Fruit fly (Drosophila melanogaster) whole organism, embryonic: ENCODE results near the gene Socs36E.

Source experiments
- ATbp ChIP-seq: fragments of 200-800 bp; sonication (Bioruptor generic); optimal IDR thresholded peaks from 2 replicates; lab custom pipeline; 2017; ENCODE audit warnings: missing biosample characterization, mild to moderate bottlenecking, missing genetic modification characterization, missing genetic modification reagents
- CG10209 ChIP-seq: fragments of 200-800 bp; sonication (Bioruptor generic); optimal IDR thresholded peaks from 3 replicates; lab custom pipeline; 2017; ENCODE audit warnings: missing biosample characterization, mild to moderate bottlenecking, missing genetic modification characterization, missing genetic modification reagents
- CG10267 ChIP-seq: fragments of 200-800 bp; sonication (Bioruptor generic); optimal IDR thresholded peaks from 2 replicates; lab custom pipeline; 2018; ENCODE audit warnings: missing biosample characterization, mild to moderate bottlenecking, missing genetic modification characterization, moderate library complexity
- CG11247 ChIP-seq: fragments of 200-800 bp; sonication (Bioruptor generic); IDR thresholded peaks from 2 replicates; pipeline ENCODE4 v1.3.6; 2022; ENCODE audit warnings: missing biosample characterization, missing genetic modification characterization
- CG12942 ChIP-seq: fragments of 200-800 bp; sonication (Bioruptor generic); optimal IDR thresholded peaks from 3 replicates; lab custom pipeline; 2016; ENCODE audit warnings: missing biosample characterization, missing genetic modification characterization
- CG13123 ChIP-seq: fragments of 200-800 bp; sonication (Bioruptor generic); optimal IDR thresholded peaks from 2 replicates; lab custom pipeline; 2016; ENCODE audit warnings: missing biosample characterization, missing genetic modification characterization
- CG13296 ChIP-seq: fragments of 200-800 bp; sonication (Bioruptor generic); optimal IDR thresholded peaks from 3 replicates; lab custom pipeline; 2018; ENCODE audit warnings: missing biosample characterization, mild to moderate bottlenecking, missing genetic modification characterization
- CG14667 ChIP-seq: fragments of 200-800 bp; sonication (Bioruptor generic); IDR thresholded peaks from 2 replicates; pipeline ENCODE4 v1.3.6; 2022; ENCODE audit warnings: missing biosample characterization, missing genetic modification characterization
- CG15011 ChIP-seq: fragments of 200-800 bp; sonication (Bioruptor generic); optimal IDR thresholded peaks from 3 replicates; lab custom pipeline; 2018; ENCODE audit warnings: missing biosample characterization, mild to moderate bottlenecking, missing genetic modification characterization
- CG17829 ChIP-seq: fragments of 200-800 bp; optimal IDR thresholded peaks from 2 replicates; lab custom pipeline; 2019; ENCODE audit warnings: missing biosample characterization, mild to moderate bottlenecking, missing genetic modification characterization, moderate library complexity
- CG1832 ChIP-seq: fragments of 200-800 bp; sonication (Bioruptor generic); optimal IDR thresholded peaks from 2 replicates; lab custom pipeline; 2017; ENCODE audit warnings: missing biosample characterization, mild to moderate bottlenecking, missing genetic modification characterization, inconsistent platforms
- CG2199 ChIP-seq: fragments of 200-800 bp; sonication (Bioruptor generic); IDR thresholded peaks from 3 replicates; pipeline ENCODE4 v1.3.6; 2022; ENCODE audit warnings: missing biosample characterization, missing genetic modification characterization
- CG33213 ChIP-seq: fragments of 200-800 bp; sonication (Bioruptor generic); optimal IDR thresholded peaks from 3 replicates; lab custom pipeline; 2016; ENCODE audit warnings: missing biosample characterization, missing genetic modification characterization
- CG3995 ChIP-seq: fragments of 200-800 bp; sonication (Bioruptor generic); optimal IDR thresholded peaks from 3 replicates; lab custom pipeline; 2016; ENCODE audit warnings: missing biosample characterization, missing genetic modification characterization
- CG6175 ChIP-seq: fragments of 200-800 bp; sonication (Bioruptor generic); IDR thresholded peaks from 3 replicates; pipeline ENCODE4 v1.3.6; 2022; ENCODE audit warnings: missing biosample characterization, missing genetic modification characterization
- CG6813 ChIP-seq: fragments of 200-800 bp; sonication (Bioruptor generic); optimal IDR thresholded peaks from 2 replicates; lab custom pipeline; 2017; ENCODE audit warnings: missing biosample characterization, missing genetic modification characterization, mild to moderate bottlenecking, moderate library complexity, missing genetic modification reagents
- CG7745 ChIP-seq: fragments of 200-800 bp; sonication (Bioruptor generic); optimal IDR thresholded peaks from 2 replicates; lab custom pipeline; 2018; ENCODE audit warnings: missing biosample characterization, mild to moderate bottlenecking, missing genetic modification characterization, moderate library complexity
- CG9437 ChIP-seq: fragments of 200-800 bp; sonication (Bioruptor generic); optimal IDR thresholded peaks from 2 replicates; lab custom pipeline; 2018; ENCODE audit warnings: missing biosample characterization, mild to moderate bottlenecking, missing genetic modification characterization
- CG9876 ChIP-seq: fragments of 200-800 bp; sonication (Bioruptor generic); optimal IDR thresholded peaks from 2 replicates; lab custom pipeline; 2016; ENCODE audit warnings: missing biosample characterization, missing genetic modification characterization
- D19B ChIP-seq: fragments of 200-800 bp; sonication (Bioruptor generic); optimal IDR thresholded peaks from 2 replicates; lab custom pipeline; 2017; ENCODE audit warnings: missing biosample characterization, mild to moderate bottlenecking, missing genetic modification characterization
- Fer2 ChIP-seq: fragments of 200-800 bp; sonication (Bioruptor generic); optimal IDR thresholded peaks from 2 replicates; lab custom pipeline; 2018; ENCODE audit warnings: missing biosample characterization, mild to moderate bottlenecking, missing genetic modification characterization, moderate library complexity
- HLH54F ChIP-seq: fragments of 200-800 bp; sonication (Bioruptor generic); optimal IDR thresholded peaks from 3 replicates; lab custom pipeline; 2016; ENCODE audit warnings: missing biosample characterization, missing genetic modification characterization
- HLHmδ ChIP-seq: fragments of 200-800 bp; sonication (Bioruptor generic); optimal IDR thresholded peaks from 2 replicates; lab custom pipeline; 2018; ENCODE audit warnings: missing biosample characterization, mild to moderate bottlenecking, missing genetic modification characterization, moderate library complexity
- Hand ChIP-seq: fragments of 200-800 bp; sonication (Bioruptor generic); optimal IDR thresholded peaks from 2 replicates; lab custom pipeline; 2017; ENCODE audit warnings: mild to moderate bottlenecking, missing biosample characterization, missing genetic modification reagents, missing genetic modification characterization
- HmgZ ChIP-seq: fragments of 200-800 bp; sonication (Bioruptor generic); optimal IDR thresholded peaks from 2 replicates; lab custom pipeline; 2018; ENCODE audit warnings: missing biosample characterization, mild to moderate bottlenecking, missing genetic modification characterization
- Hr51 ChIP-seq, 2 experiments: fragments of 200-800 bp; sonication (Bioruptor generic); optimal IDR thresholded peaks; 2 replicates in 1 of 2; 3 replicates in 1 of 2; lab custom pipeline; 2016 to 2018; ENCODE audit warnings: missing biosample characterization in 2 of 2, missing genetic modification characterization in 2 of 2, mild to moderate bottlenecking in 1 of 2, moderate library complexity in 1 of 2
- Lim3 ChIP-seq: fragments of 200-800 bp; sonication (Bioruptor generic); IDR thresholded peaks from 2 replicates; pipeline ENCODE4 v1.3.6; 2022; ENCODE audit warnings: missing biosample characterization, missing genetic modification characterization
- NC2α ChIP-seq: fragments of 200-800 bp; sonication (Bioruptor generic); optimal IDR thresholded peaks from 2 replicates; lab custom pipeline; 2016; ENCODE audit warnings: missing biosample characterization, missing genetic modification characterization
- Opbp ChIP-seq: fragments of 200-800 bp; sonication (Bioruptor generic); IDR thresholded peaks from 3 replicates; pipeline ENCODE4 v1.3.6; 2022; ENCODE audit warnings: missing biosample characterization, missing genetic modification characterization; ENCODE audit not compliant: partially characterized antibody
- aop ChIP-seq: fragments of 200-800 bp; sonication (Bioruptor generic); IDR thresholded peaks from 2 replicates; pipeline ENCODE4 v1.3.6; 2022; ENCODE audit warnings: missing biosample characterization, missing genetic modification characterization
- btn ChIP-seq: fragments of 200-800 bp; sonication (Bioruptor generic); optimal IDR thresholded peaks from 2 replicates; lab custom pipeline; 2016; ENCODE audit warnings: missing biosample characterization, missing genetic modification characterization
- caup ChIP-seq: fragments of 200-800 bp; sonication (Bioruptor generic); optimal IDR thresholded peaks from 3 replicates; lab custom pipeline; 2017; ENCODE audit warnings: missing biosample characterization, mild to moderate bottlenecking, missing genetic modification characterization, moderate library complexity; ENCODE audit not compliant: severe bottlenecking
- chm ChIP-seq: fragments of 200-800 bp; sonication (Bioruptor generic); IDR thresholded peaks from 2 replicates; pipeline ENCODE4 v1.3.6; 2022; ENCODE audit warnings: missing biosample characterization, missing genetic modification characterization
- dpn ChIP-seq, 2 experiments: fragments of 200-800 bp; sonication (Bioruptor generic); optimal IDR thresholded peaks; 3 replicates each; lab custom pipeline; 2016; ENCODE audit warnings: missing biosample characterization in 2 of 2, missing genetic modification characterization in 2 of 2
- gem ChIP-seq: fragments of 200-800 bp; sonication (Bioruptor generic); optimal IDR thresholded peaks from 2 replicates; lab custom pipeline; 2019; ENCODE audit warnings: missing biosample characterization, mild to moderate bottlenecking, missing genetic modification characterization, moderate library complexity
- grau ChIP-seq: fragments of 200-800 bp; optimal IDR thresholded peaks from 3 replicates; lab custom pipeline; 2019; ENCODE audit warnings: missing biosample characterization, mild to moderate bottlenecking, missing genetic modification characterization, moderate library complexity
- grn ChIP-seq: fragments of 200-800 bp; sonication (Bioruptor generic); optimal IDR thresholded peaks from 3 replicates; lab custom pipeline; 2017; ENCODE audit warnings: missing biosample characterization, missing genetic modification characterization
- gro ChIP-seq: fragments of 200-800 bp; sonication (Bioruptor generic); optimal IDR thresholded peaks from 2 replicates; lab custom pipeline; 2016; ENCODE audit warnings: missing biosample characterization, missing genetic modification characterization
- hb ChIP-seq: fragments of 200-800 bp; sonication (Bioruptor generic); IDR thresholded peaks from 3 replicates; pipeline ENCODE4 v1.3.6; 2022; ENCODE audit warnings: missing biosample characterization, missing genetic modification characterization; ENCODE audit not compliant: partially characterized antibody
- hbn ChIP-seq: fragments of 200-800 bp; sonication (Bioruptor generic); IDR thresholded peaks from 2 replicates; pipeline ENCODE4 v1.3.6; 2022; ENCODE audit warnings: missing biosample characterization, missing genetic modification characterization; ENCODE audit not compliant: partially characterized antibody
- sc ChIP-seq, 3 experiments: fragments of >200 bp in 2 of 3; fragments of 200-800 bp in 1 of 3; sonication (Bioruptor generic) in 1 of 3; optimal IDR thresholded peaks; 2 replicates in 2 of 3; 3 replicates in 1 of 3; lab custom pipeline; 2017; ENCODE audit warnings: mild to moderate bottlenecking in 1 of 3, missing biosample characterization in 1 of 3, missing genetic modification characterization in 1 of 3, missing genetic modification reagents in 1 of 3
- sna ChIP-seq: fragments of 200-800 bp; sonication (Bioruptor generic); IDR thresholded peaks from 2 replicates; pipeline ENCODE4 v1.3.6; 2022; ENCODE audit warnings: missing biosample characterization, missing genetic modification characterization; ENCODE audit not compliant: partially characterized antibody
- stwl ChIP-seq: fragments of 200-800 bp; sonication (Bioruptor generic); optimal IDR thresholded peaks from 3 replicates; lab custom pipeline; 2018; ENCODE audit warnings: missing biosample characterization, mild to moderate bottlenecking, missing genetic modification characterization, moderate library complexity
- tna ChIP-seq: fragments of 200-800 bp; sonication (Bioruptor generic); IDR thresholded peaks from 2 replicates; pipeline ENCODE4 v1.3.6; 2022; ENCODE audit warnings: missing biosample characterization, missing genetic modification characterization; ENCODE audit not compliant: partially characterized antibody
- tup ChIP-seq: fragments of 200-800 bp; sonication (Bioruptor generic); optimal IDR thresholded peaks from 2 replicates; lab custom pipeline; 2016; ENCODE audit warnings: missing biosample characterization, mild to moderate bottlenecking, missing genetic modification characterization, moderate library complexity
- unpg ChIP-seq: fragments of 200-800 bp; sonication (Bioruptor generic); optimal IDR thresholded peaks from 3 replicates; lab custom pipeline; 2018; ENCODE audit warnings: missing biosample characterization, mild to moderate bottlenecking, missing genetic modification characterization, moderate library complexity
- zf30C ChIP-seq: fragments of 200-800 bp; sonication (Bioruptor generic); optimal IDR thresholded peaks from 3 replicates; lab custom pipeline; 2018; ENCODE audit warnings: missing biosample characterization, mild to moderate bottlenecking, missing genetic modification characterization

Gene Socs36E

DNA sequence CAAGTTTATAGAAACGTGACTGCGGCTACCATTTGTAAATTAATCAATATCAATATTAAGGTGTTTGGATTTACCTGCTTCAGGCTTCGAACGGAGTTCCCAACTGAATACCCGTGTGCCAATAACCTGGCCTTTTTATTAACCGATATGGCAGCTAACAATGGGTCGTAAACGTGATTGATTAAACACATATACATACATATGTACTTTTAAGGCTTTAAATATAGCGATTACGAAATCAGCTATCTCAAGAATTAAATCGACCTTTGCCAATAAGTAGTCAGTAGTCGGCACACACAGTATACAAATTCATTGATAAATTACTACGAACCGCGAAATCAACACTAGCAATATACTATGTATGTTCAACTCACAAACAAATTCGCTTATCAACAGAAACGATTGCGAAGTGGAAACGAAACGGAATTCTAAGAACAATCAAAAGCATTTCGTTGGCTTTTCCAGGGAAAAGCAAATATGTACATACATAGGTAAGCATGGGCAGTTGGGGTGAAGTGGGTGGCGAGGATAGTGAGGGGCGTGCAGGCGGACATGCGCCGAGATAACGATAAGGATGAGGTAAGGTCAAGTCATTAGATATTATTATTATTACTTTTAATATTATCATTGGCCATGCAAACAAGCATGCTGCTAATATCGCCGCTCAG, 3.5 kb downstream of the Socs36E start (continued):
- no peak for TF ChIP-seq Opbp (GFP tag; lab: Robert Waterston, UW)
- peak; percentile 41 for TF ChIP-seq unpg
- TF ChIP-seq dpn (GFP tag; optimal IDR thresholded peaks at IDR 0.05; lab: Kevin White, UChicago): peak; percentile 14 to 36
- TF ChIP-seq HLH54F (GFP tag; lab: Kevin White, UChicago): peak; percentile 6
- no peak for TF ChIP-seq NC2α (GFP tag; lab: Kevin White, UChicago)
- peak; percentile 22 for TF ChIP-seq CG10267 (tag; lab: Kevin White, UChicago)
- TF ChIP-seq caup (GFP tag; lab: Kevin White, UChicago): peak; percentile 84
- peak; percentile 52 for TF ChIP-seq CG12942 (GFP tag; lab: Kevin White, UChicago)
- peak; percentile 71 for TF ChIP-seq CG15011
- TF ChIP-seq hb (GFP tag; lab: Robert Waterston, UW): no peak
- TF ChIP-seq CG3995 (GFP tag; lab: Kevin White, UChicago): peak; percentile 11
- peak; percentile 83 for TF ChIP-seq CG13296 (GFP tag; lab: Kevin White, UChicago)
- peak; percentile 79 for TF ChIP-seq chm (GFP tag; lab: Robert Waterston, UW)
- peak; percentile 80; the same call in 2 of the 3 replicates for TF ChIP-seq CG6175
- TF ChIP-seq CG2199 (GFP tag; lab: Robert Waterston, UW): 0 out of 3 replicates have a peak, but pooled peaks have one; percentile 24
- peak; percentile 19; the same call in 1 of the 2 replicates for TF ChIP-seq Lim3 (GFP tag; lab: Robert Waterston, UW)
- peak; percentile 77 for TF ChIP-seq CG10209
- TF ChIP-seq CG11247: no peak
- TF ChIP-seq CG13123 (GFP tag; lab: Kevin White, UChicago): peak; percentile 51
- TF ChIP-seq CG7745 (tag; lab: Kevin White, UChicago): peak; percentile 3
- TF ChIP-seq CG9437 (GFP tag; lab: Kevin White, UChicago): no peak
- TF ChIP-seq Fer2 (tag; lab: Kevin White, UChicago): peak; percentile 20
- TF ChIP-seq tna (GFP tag; lab: Robert Waterston, UW): no peak
- peak; percentile 24 for TF ChIP-seq D19B (GFP tag; lab: Kevin White, UChicago)
- peak; percentile 87 for TF ChIP-seq HLHmδ (GFP tag; lab: Kevin White, UChicago)
- TF ChIP-seq aop (GFP tag; lab: Robert Waterston, UW): 0 out of 2 replicates have a peak, but pooled peaks have one; percentile 28
- peak; percentile 77 for TF ChIP-seq HmgZ
- no peak for TF ChIP-seq sc (optimal IDR thresholded peaks at IDR 0.05; lab: Kevin White, UChicago)
- peak; percentile 69 for TF ChIP-seq sc (GFP tag; optimal IDR thresholded peaks at IDR 0.05; lab: Kevin White, UChicago)
- peak; percentile 40 for TF ChIP-seq CG33213 (GFP tag; lab: Kevin White, UChicago)
- peak; percentile 44 for TF ChIP-seq Hand (GFP tag; lab: Kevin White, UChicago)
- TF ChIP-seq CG14667 (GFP tag; lab: Robert Waterston, UW): no peak
- peak; percentile 35 for TF ChIP-seq tup (GFP tag; lab: Kevin White, UChicago)
- peak; percentile 27 for TF ChIP-seq CG9876 (GFP tag; lab: Kevin White, UChicago)
- no peak for TF ChIP-seq btn (GFP tag; lab: Kevin White, UChicago)
- TF ChIP-seq stwl: no peak
- TF ChIP-seq gem (tag; lab: Kevin White, UChicago): peak; percentile 66
- TF ChIP-seq CG1832 (GFP tag; lab: Kevin White, UChicago): no peak
- no peak for TF ChIP-seq sna (GFP tag; lab: Robert Waterston, UW)
- TF ChIP-seq ATbp (GFP tag; lab: Kevin White, UChicago): peak; percentile 87
- peak; percentile 43 for TF ChIP-seq grau (tag; lab: Kevin White, UChicago)
- TF ChIP-seq gro: no peak
- TF ChIP-seq zf30C: no peak
- peak; percentile 16 for TF ChIP-seq CG17829 (tag; lab: Kevin White, UChicago)
- TF ChIP-seq Hr51 (GFP tag; optimal IDR thresholded peaks at IDR 0.05; lab: Kevin White, UChicago): peak in 1 of 2 experiments; percentile 45
- no peak for TF ChIP-seq hbn
- peak; percentile 88 for TF ChIP-seq CG6813 (GFP tag; lab: Kevin White, UChicago)
- peak; percentile 80 for TF ChIP-seq grn (GFP tag; lab: Kevin White, UChicago)
